Worm (Caenorhabditis elegans): ENCODE data around the gene inft-2.

- TF ChIP-seq W03F9.2 (tag; optimal IDR thresholded peaks at IDR 0.05): peak; percentile 29
- no peak for TF ChIP-seq him-1 (tag; optimal IDR thresholded peaks at IDR 0.05)
- no peak for TF ChIP-seq dao-5 (tag; optimal IDR thresholded peaks at IDR 0.05)
Observed at ce11 chrV:12970575-12971160, 31.4 kb upstream of the inft-2 start, which contains the start of gene pnn-1.
